Worm (Caenorhabditis elegans) whole organism, L1 larva: ENCODE results near the gene col-179.

Source experiments
- C16A3.4 ChIP-seq: fragments of 150-350 bp; optimal IDR thresholded peaks from 2 replicates; lab custom pipeline; 2014; ENCODE audit warnings: missing biosample characterization, missing genetic modification characterization
- dpl-1 ChIP-seq, 3 experiments: fragments of 150-350 bp in 2 of 3; sonication (generic microtip) in 1 of 3; optimal IDR thresholded peaks; 2 replicates each; lab custom pipeline; 2014 to 2017; ENCODE audit warnings: missing biosample characterization in 3 of 3, missing genetic modification characterization in 3 of 3, missing genetic modification reagents in 3 of 3
- elt-3 ChIP-seq, 6 experiments: fragments of 150-350 bp in 1 of 6; sonication (generic microtip); optimal IDR thresholded peaks; 2 replicates each; lab custom pipeline; 2017 to 2018; ENCODE audit warnings: missing biosample characterization in 6 of 6, missing genetic modification characterization in 6 of 6, inconsistent platforms in 1 of 6
- nhr-11 ChIP-seq: fragments of 150-350 bp; optimal IDR thresholded peaks from 2 replicates; lab custom pipeline; 2014; ENCODE audit warnings: missing biosample characterization, missing genetic modification characterization

- TF ChIP-seq dpl-1 (GFP tag; optimal IDR thresholded peaks at IDR 0.05; lab: Kevin White, UChicago) (no peak), elt-3 (tag; optimal IDR thresholded peaks at IDR 0.05; lab: Kevin White, UChicago) (no peak), C16A3.4 (tag; lab: Kevin White, UChicago) (no peak), nhr-11 (no peak)
Observed at ce11 chrX:11199155-11199554, 2.1 kb upstream of the col-179 start, which contains the start of gene col-178.
